Worm (Caenorhabditis elegans) whole organism, L4 larva: ENCODE results near the gene egl-36.
A peak's percentile ranks its signal among the peaks of the same experiment; 100 is the strongest.

Source experiments
- F10B5.3 ChIP-seq: sonication (generic microtip); optimal IDR thresholded peaks from 2 replicates; lab custom pipeline; 2016; ENCODE audit warnings: mild to moderate bottlenecking, missing genetic modification characterization, missing compliant biosample characterization
- F37D6.2 ChIP-seq: sonication (generic microtip); optimal IDR thresholded peaks from 2 replicates; lab custom pipeline; 2016; ENCODE audit warnings: mild to moderate bottlenecking, missing genetic modification characterization, missing compliant biosample characterization
- F49E8.2 ChIP-seq: sonication (generic microtip); optimal IDR thresholded peaks from 2 replicates; lab custom pipeline; 2016; ENCODE audit warnings: missing compliant biosample characterization, mild to moderate bottlenecking, missing genetic modification characterization, borderline replicate concordance
- T26A8.4 ChIP-seq: fragments of 200-800 bp; sonication (Bioruptor generic); IDR thresholded peaks from 2 replicates; pipeline ENCODE4 v1.3.6; 2022; ENCODE audit warnings: missing genetic modification characterization, missing compliant biosample characterization
- aha-1 ChIP-seq: fragments of 150-350 bp; peaks from one replicate; lab custom pipeline; 2014; ENCODE audit warnings: missing biosample characterization, missing genetic modification characterization
- ceh-28 ChIP-seq: fragments of 150-350 bp; optimal IDR thresholded peaks from 2 replicates; lab custom pipeline; 2014; ENCODE audit warnings: missing biosample characterization, missing genetic modification reagents, missing genetic modification characterization
- ceh-44 ChIP-seq: fragments of 200-800 bp; sonication (Bioruptor generic); IDR thresholded peaks from 2 replicates; pipeline ENCODE4 v1.3.6; 2022; ENCODE audit warnings: missing genetic modification reagents, missing genetic modification characterization, missing compliant biosample characterization
- dpl-1 ChIP-seq: fragments of 150-350 bp; optimal IDR thresholded peaks from 2 replicates; lab custom pipeline; 2014; ENCODE audit warnings: missing biosample characterization, missing genetic modification reagents, missing genetic modification characterization
- dve-1 ChIP-seq: sonication (generic microtip); optimal IDR thresholded peaks from 2 replicates; lab custom pipeline; 2017; ENCODE audit warnings: antibody characterized with exemption, mild to moderate bottlenecking, missing genetic modification characterization, missing compliant biosample characterization; ENCODE audit not compliant: insufficient read depth
- egl-27 ChIP-seq: sonication (generic microtip); optimal IDR thresholded peaks from 3 replicates; lab custom pipeline; 2017; ENCODE audit warnings: missing biosample characterization, missing genetic modification reagents, missing genetic modification characterization
- fkh-10 ChIP-seq: fragments of 150-350 bp; optimal IDR thresholded peaks from 2 replicates; lab custom pipeline; 2014; ENCODE audit warnings: missing biosample characterization, missing genetic modification reagents, missing genetic modification characterization
- fos-1 ChIP-seq: fragments of 150-350 bp; optimal IDR thresholded peaks from 2 replicates; lab custom pipeline; 2014; ENCODE audit warnings: missing biosample characterization, missing genetic modification characterization
- hlh-11 ChIP-seq: fragments of 200-800 bp; sonication (Bioruptor generic); optimal IDR thresholded peaks from 2 replicates; lab custom pipeline; 2018; ENCODE audit warnings: mild to moderate bottlenecking, missing genetic modification characterization, missing compliant biosample characterization
- hlh-30 ChIP-seq: sonication (generic microtip); optimal IDR thresholded peaks from 2 replicates; lab custom pipeline; 2017; ENCODE audit warnings: antibody characterized with exemption, mild to moderate bottlenecking, missing genetic modification characterization, missing compliant biosample characterization; ENCODE audit not compliant: insufficient read depth
- lin-13 ChIP-seq: fragments of 150-350 bp; optimal IDR thresholded peaks from 2 replicates; lab custom pipeline; 2014; ENCODE audit warnings: missing biosample characterization, missing genetic modification reagents, missing genetic modification characterization
- lin-38 ChIP-seq: fragments of 200-800 bp; sonication (Bioruptor generic); IDR thresholded peaks from 2 replicates; pipeline ENCODE4 v1.3.6; 2022; ENCODE audit warnings: missing genetic modification reagents, missing genetic modification characterization, missing compliant biosample characterization
- lin-39 ChIP-seq: fragments of 150-350 bp; optimal IDR thresholded peaks from 2 replicates; lab custom pipeline; 2014; ENCODE audit warnings: missing biosample characterization, missing genetic modification reagents, missing genetic modification characterization
- lir-3 ChIP-seq: sonication (generic microtip); optimal IDR thresholded peaks from 2 replicates; lab custom pipeline; 2016; ENCODE audit warnings: mild to moderate bottlenecking, missing genetic modification characterization, missing compliant biosample characterization
- mes-2 ChIP-seq: sonication (generic microtip); optimal IDR thresholded peaks from 2 replicates; lab custom pipeline; 2016; ENCODE audit warnings: missing genotype, mild to moderate bottlenecking, missing genetic modification characterization, missing compliant biosample characterization; ENCODE audit not compliant: poor library complexity, severe bottlenecking
- nhr-11 ChIP-seq: fragments of 150-350 bp; optimal IDR thresholded peaks from 2 replicates; lab custom pipeline; 2014; ENCODE audit warnings: missing biosample characterization, missing genetic modification characterization
- nhr-28 ChIP-seq: fragments of 150-350 bp; optimal IDR thresholded peaks from 2 replicates; lab custom pipeline; 2014; ENCODE audit warnings: missing biosample characterization, missing genetic modification characterization
- nhr-77 ChIP-seq: fragments of 150-350 bp; optimal IDR thresholded peaks from 2 replicates; lab custom pipeline; 2014; ENCODE audit warnings: missing biosample characterization, missing genetic modification characterization
- pha-4 ChIP-seq, 2 experiments: fragments of 150-350 bp in 1 of 2; fragments of 200-800 bp in 1 of 2; sonication (Bioruptor generic) in 1 of 2; IDR thresholded peaks in 1 of 2; optimal IDR thresholded peaks in 1 of 2; 2 replicates each; pipeline versions ENCODE4 v1.3.6 to Lab custom; 2014 to 2022; ENCODE audit warnings: missing genetic modification characterization in 2 of 2, missing genetic modification reagents in 2 of 2, missing biosample characterization in 1 of 2, missing compliant biosample characterization in 1 of 2
- php-3 ChIP-seq: fragments of 200-800 bp; sonication (Bioruptor generic); IDR thresholded peaks from 2 replicates; pipeline ENCODE4 v1.3.6; 2022; ENCODE audit warnings: missing genetic modification reagents, missing genetic modification characterization, missing compliant biosample characterization
- snpc-1.2 ChIP-seq: fragments of 200-800 bp; sonication (Bioruptor generic); IDR thresholded peaks from 2 replicates; pipeline ENCODE4 v1.3.6; 2022; ENCODE audit warnings: missing genetic modification reagents, missing genetic modification characterization, missing compliant biosample characterization
- snpc-4 ChIP-seq: fragments of 150-350 bp; optimal IDR thresholded peaks from 2 replicates; lab custom pipeline; 2014; ENCODE audit warnings: missing biosample characterization, missing genetic modification characterization
- unc-62 ChIP-seq, 3 experiments: fragments of 150-350 bp in 1 of 3; sonication (generic microtip); optimal IDR thresholded peaks in 2 of 3; peaks in 1 of 3; 1 replicate in 1 of 3; 2 replicates in 2 of 3; lab custom pipeline; 2014 to 2017; ENCODE audit warnings: missing biosample characterization in 3 of 3, missing genetic modification characterization in 3 of 3, missing genetic modification reagents in 3 of 3, missing genotype in 1 of 3
- vab-7 ChIP-seq: fragments of 200-800 bp; sonication (Bioruptor generic); IDR thresholded peaks from 2 replicates; pipeline ENCODE4 v1.3.6; 2022; ENCODE audit warnings: missing genetic modification reagents, missing genetic modification characterization, missing compliant biosample characterization

Gene egl-36

DNA sequence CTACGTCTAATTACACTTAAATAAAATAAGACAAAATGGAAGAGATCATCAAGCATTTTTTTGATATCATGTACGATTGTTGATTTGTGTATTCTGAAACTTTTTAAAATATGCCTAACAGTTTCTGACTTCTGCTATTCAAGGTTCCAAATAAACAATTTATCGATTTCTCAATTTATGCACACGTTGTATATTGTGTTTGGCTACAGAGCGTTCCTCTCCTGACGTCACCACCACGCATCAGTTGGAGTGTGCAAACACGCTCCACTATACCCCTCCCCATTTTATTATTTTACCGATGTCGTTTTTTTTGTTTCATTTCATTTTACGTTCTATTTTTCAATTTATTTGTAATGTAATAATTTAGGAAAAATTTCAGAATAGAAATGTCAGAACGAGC, 39.2 kb upstream of the egl-36 start, which contains the start of gene plpp-1.3 (continued):
- TF ChIP-seq pha-4 (GFP tag; IDR thresholded peaks at IDR 0.05; lab: Robert Waterston, UW) (no peak), pha-4 (tag; optimal IDR thresholded peaks at IDR 0.05; lab: Kevin White, UChicago) (peak; percentile 13), nhr-11 (tag; lab: Kevin White, UChicago) (peak; percentile 40), snpc-1.2 (no peak), hlh-11 (tag; lab: Kevin White, UChicago) (peak; percentile 44), ceh-44 (GFP tag; lab: Robert Waterston, UW) (no peak), hlh-30 (tag; lab: Kevin White, UChicago) (peak; percentile 54), ceh-28 (tag; lab: Kevin White, UChicago) (no peak), dve-1 (peak; percentile 49), vab-7 (no peak), php-3 (GFP tag; lab: Robert Waterston, UW) (no peak), dpl-1 (GFP tag; lab: Kevin White, UChicago) (no peak), nhr-28 (tag; lab: Kevin White, UChicago) (peak; percentile 98), nhr-77 (tag; lab: Kevin White, UChicago) (peak; percentile 20), mes-2 (tag; lab: Kevin White, UChicago) (peak; percentile 63)

DNA sequence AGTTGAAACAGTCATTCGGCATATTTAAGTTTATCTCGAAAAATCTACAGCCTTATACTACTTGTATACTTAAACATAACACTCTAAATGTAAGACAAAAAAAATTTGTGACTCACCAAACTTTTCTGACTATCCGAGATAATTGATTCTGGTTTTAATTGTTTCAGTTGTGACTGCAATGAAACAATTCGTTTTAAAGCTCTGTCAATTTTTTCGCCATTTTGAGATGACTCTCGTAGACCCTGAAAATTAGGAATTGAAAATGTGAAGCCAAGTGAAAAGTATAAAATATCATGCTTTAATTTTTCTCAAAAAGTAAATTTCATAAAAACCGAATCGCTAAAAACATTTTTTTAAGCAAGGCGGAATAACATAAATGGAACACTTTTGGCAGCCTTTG, 29.8 kb upstream of the egl-36 start:
- TF ChIP-seq unc-62 (GFP tag; optimal IDR thresholded peaks at IDR 0.05 in 1 of 2; lab: Kevin White, UChicago) (peak in 1 of 2 experiments; percentile 94), unc-62 (tag; optimal IDR thresholded peaks at IDR 0.05; lab: Kevin White, UChicago) (no peak), fkh-10 (GFP tag; lab: Kevin White, UChicago) (no peak)

DNA sequence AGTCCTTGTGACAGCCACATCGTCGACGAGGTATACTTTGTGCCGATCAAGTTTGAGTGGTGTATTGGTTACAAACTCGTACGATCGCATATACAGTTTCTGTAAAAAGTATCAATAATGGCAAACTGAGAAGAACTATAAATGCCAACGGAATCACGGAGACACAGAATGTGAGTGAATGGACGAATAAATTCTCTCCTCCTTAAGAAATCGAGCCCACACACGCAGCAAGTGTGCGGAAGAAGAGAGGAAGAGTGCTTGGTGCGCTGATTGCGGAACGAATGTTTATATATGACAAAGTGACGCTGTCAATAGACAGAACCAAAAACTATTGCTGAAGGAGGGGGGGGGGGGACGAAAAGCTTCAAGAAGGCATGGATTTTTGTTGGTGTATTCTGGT, 22.4 kb upstream of the egl-36 start, which contains the start of gene rhgf-1:
Gene rhgf-1, minus strand, starts transcription at position 101 of the 400 bp plus-strand sequence.
- no peak for TF ChIP-seq F49E8.2 (tag; lab: Kevin White, UChicago)
- TF ChIP-seq lin-13: no peak
- TF ChIP-seq unc-62 (GFP tag; optimal IDR thresholded peaks at IDR 0.05 in 1 of 2; lab: Kevin White, UChicago): peak in 1 of 2 experiments; percentile 73
- no peak for TF ChIP-seq unc-62 (tag; optimal IDR thresholded peaks at IDR 0.05; lab: Kevin White, UChicago)
- TF ChIP-seq lin-39 (tag; lab: Kevin White, UChicago): no peak
- TF ChIP-seq, all 104 proteins: peak for 1

DNA sequence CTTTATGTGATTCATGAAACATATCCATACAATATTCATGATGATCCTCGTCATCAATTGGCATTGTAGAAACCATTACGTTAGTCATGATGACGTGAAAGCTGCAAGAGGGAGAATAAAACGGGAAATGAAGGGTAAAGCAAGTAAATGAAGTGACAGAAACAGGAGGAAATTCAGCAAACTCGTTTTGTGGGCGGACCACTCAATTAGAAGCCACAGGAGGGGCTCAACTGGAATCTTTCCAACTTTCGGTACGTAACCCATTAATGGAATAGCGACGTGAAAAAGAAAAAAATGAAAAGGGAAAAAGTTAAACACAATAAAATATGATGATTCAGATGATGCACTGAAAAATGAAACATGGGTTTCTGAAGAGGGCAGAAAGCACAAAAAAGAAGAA, 17.1 kb upstream of the egl-36 start, which contains the start of gene T01C1.4:
Gene T01C1.4, minus strand, starts transcription at position 101 of the 400 bp plus-strand sequence.
- no peak for TF ChIP-seq T26A8.4 (GFP tag; lab: Robert Waterston, UW)

DNA sequence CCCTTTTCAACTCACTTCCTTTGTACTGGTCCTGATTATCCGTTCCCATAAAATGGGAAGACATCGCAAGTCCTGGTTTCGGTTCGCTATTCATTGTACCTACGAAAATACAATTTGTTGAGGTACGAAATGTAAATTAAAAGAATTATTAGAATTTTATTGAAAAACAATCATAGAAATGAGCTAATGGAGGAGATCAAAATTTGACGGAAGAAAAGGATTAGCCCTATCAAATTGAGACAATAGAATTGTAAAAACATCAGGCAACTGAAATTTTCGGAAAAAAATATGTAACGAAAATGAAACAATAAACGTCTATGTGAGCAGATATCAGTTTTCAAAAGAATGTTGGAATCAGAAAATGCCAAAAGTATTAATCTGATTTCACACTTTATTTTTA, 12.2 kb upstream of the egl-36 start, which contains the start of gene mbr-1:
Gene mbr-1, minus strand, starts transcription at position 101 of the 400 bp plus-strand sequence.
- TF ChIP-seq aha-1 (tag; lab: Kevin White, UChicago) (peak; percentile 57), F37D6.2 (tag; lab: Kevin White, UChicago) (no peak), lir-3 (tag; lab: Kevin White, UChicago) (no peak), snpc-4 (tag; lab: Kevin White, UChicago) (no peak), unc-62 (GFP tag; optimal IDR thresholded peaks at IDR 0.05 in 1 of 2; lab: Kevin White, UChicago) (no peak), unc-62 (tag; optimal IDR thresholded peaks at IDR 0.05; lab: Kevin White, UChicago) (no peak), lin-38 (GFP tag; lab: Robert Waterston, UW) (no peak), fos-1 (tag; lab: Kevin White, UChicago) (no peak), egl-27 (tag; lab: Kevin White, UChicago) (no peak)

DNA sequence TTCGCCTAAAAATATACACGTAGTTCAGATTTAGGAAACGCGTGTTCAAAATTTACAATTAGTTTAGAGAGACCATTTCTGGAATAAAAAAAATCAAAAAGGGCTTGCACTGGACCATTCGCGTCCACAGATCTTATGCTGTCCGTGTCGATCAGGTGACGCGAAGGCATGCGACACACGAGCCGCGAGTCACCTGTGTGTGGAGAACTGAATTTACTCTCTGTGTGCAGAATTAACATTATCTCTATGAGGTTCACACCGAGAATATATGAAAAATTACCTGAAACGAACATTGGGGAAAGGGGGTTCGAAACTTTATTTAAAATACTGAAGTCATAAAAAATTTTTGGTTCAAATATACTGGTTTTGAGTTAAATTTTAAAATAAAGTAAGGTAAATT, 6.4 kb upstream of the egl-36 start:
- TF ChIP-seq F10B5.3 (tag; lab: Kevin White, UChicago) (no peak), aha-1 (tag; lab: Kevin White, UChicago) (peak; percentile 90)
